Worm (Caenorhabditis elegans) whole organism, mixed stage, embryonic: ENCODE measurements around the gene F20C5.6.

ENCODE experiments used
- unc-62 ChIP-seq: fragments of 150-350 bp; optimal IDR thresholded peaks from 2 replicates; lab custom pipeline; 2014; ENCODE audit warnings: missing biosample characterization, missing genetic modification reagents, missing genetic modification characterization
- ztf-11 ChIP-seq: fragments of 150-350 bp; optimal IDR thresholded peaks from 2 replicates; lab custom pipeline; 2014; ENCODE audit warnings: missing biosample characterization, missing genetic modification characterization

- no peak for TF ChIP-seq unc-62 (GFP tag; lab: Kevin White, UChicago)
- TF ChIP-seq ztf-11, result no peak
These were observed 20.5 kb downstream of the F20C5.6 start for ce11 chrIV:8752492-8752891.
